Worm (Caenorhabditis elegans) whole organism, L4 larva: ENCODE results near the gene arrd-28.

Experiments
- ZK546.5 ChIP-seq, 2 experiments: sonication (generic microtip); optimal IDR thresholded peaks; 2 replicates each; lab custom pipeline; 2017; ENCODE audit warnings: missing biosample characterization in 2 of 2, missing genetic modification characterization in 2 of 2
- ama-1 ChIP-seq: fragments of 150-350 bp; optimal IDR thresholded peaks from 2 replicates; lab custom pipeline; 2014; ENCODE audit warnings: inconsistent platforms, mixed read lengths
- egl-27 ChIP-seq: sonication (generic microtip); optimal IDR thresholded peaks from 3 replicates; lab custom pipeline; 2017; ENCODE audit warnings: missing biosample characterization, missing genetic modification reagents, missing genetic modification characterization
- fos-1 ChIP-seq: fragments of 150-350 bp; optimal IDR thresholded peaks from 2 replicates; lab custom pipeline; 2014; ENCODE audit warnings: missing biosample characterization, missing genetic modification characterization
- lin-39 ChIP-seq: fragments of 150-350 bp; optimal IDR thresholded peaks from 2 replicates; lab custom pipeline; 2014; ENCODE audit warnings: missing biosample characterization, missing genetic modification reagents, missing genetic modification characterization
- mxl-2 ChIP-seq: fragments of 200-800 bp; sonication (Bioruptor generic); conservative IDR thresholded peaks from 2 replicates; pipeline ENCODE4 v1.3.6; 2022; ENCODE audit warnings: missing genetic modification reagents, missing genetic modification characterization, missing compliant biosample characterization
- nhr-11 ChIP-seq: fragments of 150-350 bp; optimal IDR thresholded peaks from 2 replicates; lab custom pipeline; 2014; ENCODE audit warnings: missing biosample characterization, missing genetic modification characterization
- nhr-42 ChIP-seq: fragments of 200-800 bp; sonication (Bioruptor generic); IDR thresholded peaks from 2 replicates; pipeline ENCODE4 v1.3.6; 2022; ENCODE audit warnings: missing genetic modification characterization, missing compliant biosample characterization
- nhr-76 ChIP-seq: fragments of 150-350 bp; optimal IDR thresholded peaks from 2 replicates; lab custom pipeline; 2014; ENCODE audit warnings: missing biosample characterization, missing genetic modification characterization
- pha-4 ChIP-seq, 2 experiments: fragments of 150-350 bp in 1 of 2; fragments of 200-800 bp in 1 of 2; sonication (Bioruptor generic) in 1 of 2; IDR thresholded peaks in 1 of 2; optimal IDR thresholded peaks in 1 of 2; 2 replicates each; pipeline versions ENCODE4 v1.3.6 to Lab custom; 2014 to 2022; ENCODE audit warnings: missing genetic modification characterization in 2 of 2, missing genetic modification reagents in 2 of 2, missing biosample characterization in 1 of 2, missing compliant biosample characterization in 1 of 2
- set-16 ChIP-seq: fragments of 200-800 bp; sonication (Bioruptor generic); IDR thresholded peaks from 2 replicates; pipeline ENCODE4 v1.3.6; 2022; ENCODE audit warnings: missing genetic modification reagents, missing genetic modification characterization, missing compliant biosample characterization
- unc-39 ChIP-seq: sonication (generic microtip); optimal IDR thresholded peaks from 2 replicates; lab custom pipeline; 2017; ENCODE audit warnings: missing biosample characterization, missing genetic modification characterization
- unc-62 ChIP-seq, 3 experiments: fragments of 150-350 bp in 1 of 3; sonication (generic microtip); optimal IDR thresholded peaks in 2 of 3; peaks in 1 of 3; 1 replicate in 1 of 3; 2 replicates in 2 of 3; lab custom pipeline; 2014 to 2017; ENCODE audit warnings: missing biosample characterization in 3 of 3, missing genetic modification characterization in 3 of 3, missing genetic modification reagents in 3 of 3, missing genotype in 1 of 3

- TF ChIP-seq lin-39 (tag; lab: Kevin White, UChicago) = no peak
- peak in 1 of 2 experiments; percentile 28 for TF ChIP-seq unc-62 (GFP tag; optimal IDR thresholded peaks at IDR 0.05 in 1 of 2; lab: Kevin White, UChicago)
- TF ChIP-seq unc-62 (tag; optimal IDR thresholded peaks at IDR 0.05; lab: Kevin White, UChicago) = no peak
- no peak for TF ChIP-seq unc-39 (tag; lab: Kevin White, UChicago)
- no peak for TF ChIP-seq pha-4 (GFP tag; IDR thresholded peaks at IDR 0.05; lab: Robert Waterston, UW)
- TF ChIP-seq pha-4 (tag; optimal IDR thresholded peaks at IDR 0.05; lab: Kevin White, UChicago) = no peak
- TF ChIP-seq nhr-76 (tag; lab: Kevin White, UChicago) = no peak
- TF ChIP-seq nhr-11 (tag; lab: Kevin White, UChicago) = no peak
- TF ChIP-seq egl-27 (tag; lab: Kevin White, UChicago) = no peak
- no peak for TF ChIP-seq ZK546.5 (tag; optimal IDR thresholded peaks at IDR 0.05; lab: Kevin White, UChicago)
- TF ChIP-seq ama-1 = no peak
- TF ChIP-seq set-16 (GFP tag; lab: Robert Waterston, UW) = no peak
- no peak for TF ChIP-seq nhr-42
- TF ChIP-seq fos-1 (tag; lab: Kevin White, UChicago) = no peak
- no peak for TF ChIP-seq mxl-2 (GFP tag; lab: Robert Waterston, UW)
Measured at ce11 chrX:10228094-10228746, 44.4 kb downstream of the arrd-28 start, which contains the start of gene C14H10.3.
